Fruit fly (Drosophila melanogaster): ENCODE measurements around the gene zfh2.

- TF ChIP-seq insv (optimal IDR thresholded peaks at IDR 0.05) (no peak), psq (optimal IDR thresholded peaks at IDR 0.05) (no peak), h (optimal IDR thresholded peaks at IDR 0.05) (no peak)
Measured at dm6 chr4:582836-583235, 81.2 kb downstream of the zfh2 start, which contains the start of gene CG1909.
